Worm (Caenorhabditis elegans) whole organism, mixed stage, embryonic: ENCODE measurements around the gene slo-2.

Source experiments
- M03D4.4 ChIP-seq: sonication (generic microtip); optimal IDR thresholded peaks from 2 replicates; lab custom pipeline; 2017; ENCODE audit warnings: mild to moderate bottlenecking, missing genetic modification characterization, missing compliant biosample characterization
- bed-3 ChIP-seq: fragments of 200-800 bp; sonication (Bioruptor generic); optimal IDR thresholded peaks from 3 replicates; lab custom pipeline; 2018; ENCODE audit warnings: mild to moderate bottlenecking, missing genetic modification characterization, moderate library complexity, missing compliant biosample characterization
- blmp-1 ChIP-seq: fragments of 150-350 bp; optimal IDR thresholded peaks from 2 replicates; lab custom pipeline; 2014; ENCODE audit warnings: missing biosample characterization, missing genetic modification characterization
- ceh-39 ChIP-seq: fragments of 150-350 bp; optimal IDR thresholded peaks from 2 replicates; lab custom pipeline; 2014; ENCODE audit warnings: missing biosample characterization, missing genetic modification characterization
- ceh-83 ChIP-seq: fragments of 200-800 bp; sonication (Bioruptor generic); optimal IDR thresholded peaks from 2 replicates; lab custom pipeline; 2018; ENCODE audit warnings: mild to moderate bottlenecking, missing genetic modification characterization, missing compliant biosample characterization
- ces-1 ChIP-seq: fragments of 150-350 bp; optimal IDR thresholded peaks from 2 replicates; lab custom pipeline; 2014; ENCODE audit warnings: missing biosample characterization, missing genetic modification reagents, missing genetic modification characterization
- cnd-1 ChIP-seq: fragments of 200-800 bp; sonication (Bioruptor generic); optimal IDR thresholded peaks from 2 replicates; lab custom pipeline; 2018; ENCODE audit warnings: mild to moderate bottlenecking, missing genetic modification characterization, missing compliant biosample characterization
- drap-1 ChIP-seq: fragments of 200-800 bp; sonication (Bioruptor generic); optimal IDR thresholded peaks from 3 replicates; lab custom pipeline; 2018; ENCODE audit warnings: mild to moderate bottlenecking, missing genetic modification characterization, missing compliant biosample characterization
- elt-1 ChIP-seq: sonication (generic microtip); optimal IDR thresholded peaks from 2 replicates; lab custom pipeline; 2017; ENCODE audit warnings: missing genetic modification characterization, mild to moderate bottlenecking, missing compliant biosample characterization, antibody characterized with exemption, moderate library complexity, borderline replicate concordance; ENCODE audit not compliant: insufficient read depth
- hlh-1 ChIP-seq: fragments of 150-350 bp; optimal IDR thresholded peaks from 2 replicates; lab custom pipeline; 2014; ENCODE audit warnings: missing biosample characterization, missing genetic modification reagents, missing genetic modification characterization
- lin-13 ChIP-seq: fragments of 150-350 bp; optimal IDR thresholded peaks from 2 replicates; lab custom pipeline; 2014; ENCODE audit warnings: missing biosample characterization, missing genetic modification characterization
- lsy-2 ChIP-seq: fragments of 150-350 bp; optimal IDR thresholded peaks from 2 replicates; lab custom pipeline; 2014; ENCODE audit warnings: missing biosample characterization, missing genetic modification characterization
- mep-1 ChIP-seq: fragments of 150-350 bp; optimal IDR thresholded peaks from 2 replicates; lab custom pipeline; 2017; ENCODE audit warnings: missing biosample characterization, missing genetic modification reagents, missing genetic modification characterization, inconsistent platforms
- mls-2 ChIP-seq: sonication (generic microtip); optimal IDR thresholded peaks from 2 replicates; lab custom pipeline; 2016; ENCODE audit warnings: mild to moderate bottlenecking, missing genetic modification characterization, moderate library complexity, missing compliant biosample characterization
- nhr-12 ChIP-seq: fragments of 150-350 bp; optimal IDR thresholded peaks from 2 replicates; lab custom pipeline; 2014; ENCODE audit warnings: missing biosample characterization, missing genetic modification characterization
- nhr-2 ChIP-seq: fragments of 150-350 bp; optimal IDR thresholded peaks from 2 replicates; lab custom pipeline; 2014; ENCODE audit warnings: missing biosample characterization, missing genetic modification characterization
- nhr-237 ChIP-seq: fragments of 150-350 bp; optimal IDR thresholded peaks from 2 replicates; lab custom pipeline; 2014; ENCODE audit warnings: missing biosample characterization, missing genetic modification characterization
- nhr-28 ChIP-seq: fragments of 150-350 bp; optimal IDR thresholded peaks from 2 replicates; lab custom pipeline; 2014; ENCODE audit warnings: missing biosample characterization, missing genetic modification characterization
- nhr-76 ChIP-seq: sonication (generic microtip); optimal IDR thresholded peaks from 2 replicates; lab custom pipeline; 2017; ENCODE audit warnings: missing biosample characterization, missing genetic modification characterization
- sem-2 ChIP-seq: fragments of 200-800 bp; sonication (Bioruptor generic); optimal IDR thresholded peaks from 2 replicates; lab custom pipeline; 2018; ENCODE audit warnings: mild to moderate bottlenecking, missing genetic modification characterization, missing compliant biosample characterization
- snpc-4 ChIP-seq: fragments of 150-350 bp; optimal IDR thresholded peaks from 2 replicates; lab custom pipeline; 2014; ENCODE audit warnings: missing biosample characterization, missing genetic modification characterization
- sptf-1 ChIP-seq: sonication (generic microtip); optimal IDR thresholded peaks from 2 replicates; lab custom pipeline; 2017; ENCODE audit warnings: mild to moderate bottlenecking, missing genetic modification characterization, moderate library complexity, missing compliant biosample characterization
- unc-120 ChIP-seq: sonication (generic microtip); optimal IDR thresholded peaks from 2 replicates; lab custom pipeline; 2017; ENCODE audit warnings: missing genetic modification characterization, missing compliant biosample characterization; ENCODE audit not compliant: poor library complexity, severe bottlenecking
- unc-39 ChIP-seq: fragments of 150-350 bp; optimal IDR thresholded peaks from 2 replicates; lab custom pipeline; 2014; ENCODE audit warnings: missing biosample characterization, missing genetic modification characterization
- unc-62 ChIP-seq: fragments of 150-350 bp; optimal IDR thresholded peaks from 2 replicates; lab custom pipeline; 2014; ENCODE audit warnings: missing biosample characterization, missing genetic modification reagents, missing genetic modification characterization
- zip-8 ChIP-seq: fragments of 150-350 bp; optimal IDR thresholded peaks from 2 replicates; lab custom pipeline; 2014; ENCODE audit warnings: missing biosample characterization, missing genetic modification characterization
- ztf-11 ChIP-seq: fragments of 150-350 bp; optimal IDR thresholded peaks from 2 replicates; lab custom pipeline; 2014; ENCODE audit warnings: missing biosample characterization, missing genetic modification characterization

The slo-2 gene

ce11 chrX:11351856-11352255 lies 53.9 kb downstream of the slo-2 start, which contains the start of gene pgp-3:
Gene pgp-3, plus strand, starts transcription at chrX:11352156.
- TF ChIP-seq blmp-1 (tag; lab: Kevin White, UChicago) = no peak
- TF ChIP-seq mep-1 (tag; lab: Kevin White, UChicago) = no peak
- TF ChIP-seq unc-62 (GFP tag; lab: Kevin White, UChicago) = no peak
- no peak for TF ChIP-seq sptf-1 (tag; lab: Kevin White, UChicago)
- TF ChIP-seq ceh-39 (tag; lab: Kevin White, UChicago) = no peak
- no peak for TF ChIP-seq nhr-28 (tag; lab: Kevin White, UChicago)
- TF ChIP-seq unc-39 (tag; lab: Kevin White, UChicago) = no peak
- no peak for TF ChIP-seq hlh-1 (tag; lab: Kevin White, UChicago)
- TF ChIP-seq nhr-76 (tag; lab: Kevin White, UChicago) = no peak
- TF ChIP-seq nhr-2 (tag; lab: Kevin White, UChicago) = no peak
- no peak for TF ChIP-seq lsy-2 (tag; lab: Kevin White, UChicago)
- TF ChIP-seq cnd-1 (tag; lab: Kevin White, UChicago) = no peak

- TF ChIP-seq M03D4.4 (tag; lab: Kevin White, UChicago) (no peak), zip-8 (no peak), ces-1 (GFP tag; lab: Kevin White, UChicago) (no peak), nhr-12 (tag; lab: Kevin White, UChicago) (no peak), nhr-28 (tag; lab: Kevin White, UChicago) (no peak), sptf-1 (tag; lab: Kevin White, UChicago) (no peak), ztf-11 (tag; lab: Kevin White, UChicago) (no peak), mep-1 (tag; lab: Kevin White, UChicago) (no peak), cnd-1 (tag; lab: Kevin White, UChicago) (no peak), hlh-1 (tag; lab: Kevin White, UChicago) (no peak), blmp-1 (tag; lab: Kevin White, UChicago) (no peak)
These were observed 54.4 kb downstream of the slo-2 start for ce11 chrX:11351288-11351687.

ce11 chrX:11346155-11346554 lies 59.6 kb downstream of the slo-2 start, which contains the start of gene oct-2:
Gene oct-2, plus strand, starts transcription at chrX:11346455.
- no peak for TF ChIP-seq nhr-2 (tag; lab: Kevin White, UChicago)
- TF ChIP-seq drap-1 (GFP tag; lab: Kevin White, UChicago) = no peak
- no peak for TF ChIP-seq ces-1 (GFP tag; lab: Kevin White, UChicago)
- no peak for TF ChIP-seq ceh-83
- TF ChIP-seq elt-1 (tag; lab: Kevin White, UChicago) = no peak
- TF ChIP-seq mep-1 (tag; lab: Kevin White, UChicago) = no peak
- TF ChIP-seq zip-8 = no peak

ce11 chrX:11345471-11345870 lies 60.3 kb downstream of the slo-2 start:
- TF ChIP-seq nhr-76 (tag; lab: Kevin White, UChicago) (no peak), unc-62 (GFP tag; lab: Kevin White, UChicago) (no peak), ces-1 (GFP tag; lab: Kevin White, UChicago) (peak; percentile 89), sem-2 (GFP tag; lab: Kevin White, UChicago) (no peak), cnd-1 (tag; lab: Kevin White, UChicago) (no peak), blmp-1 (tag; lab: Kevin White, UChicago) (no peak), unc-120 (tag; lab: Kevin White, UChicago) (no peak), snpc-4 (tag; lab: Kevin White, UChicago) (no peak), nhr-237 (no peak)

ce11 chrX:11344899-11345298 lies 60.8 kb downstream of the slo-2 start:
- TF ChIP-seq nhr-28 (tag; lab: Kevin White, UChicago) = no peak
- TF ChIP-seq unc-62 (GFP tag; lab: Kevin White, UChicago) = peak; percentile 21
- TF ChIP-seq lin-13 = no peak
- no peak for TF ChIP-seq cnd-1 (tag; lab: Kevin White, UChicago)
- no peak for TF ChIP-seq ceh-83
- no peak for TF ChIP-seq nhr-2 (tag; lab: Kevin White, UChicago)
- no peak for TF ChIP-seq zip-8
- TF ChIP-seq nhr-237 = no peak
- TF ChIP-seq hlh-1 (tag; lab: Kevin White, UChicago) = peak; percentile 61
- TF ChIP-seq ceh-39 (tag; lab: Kevin White, UChicago) = no peak
- TF ChIP-seq mep-1 (tag; lab: Kevin White, UChicago) = no peak
- TF ChIP-seq bed-3 (GFP tag; lab: Kevin White, UChicago) = no peak
- no peak for TF ChIP-seq mls-2 (tag; lab: Kevin White, UChicago)
